Fruit fly (Drosophila melanogaster): ENCODE results near the gene CG7059.

CG7059 gene

dm6 chr3R:22410537-22411360 lies 21.2 kb downstream of the CG7059 start, which contains the start of the genes CG13850 and lqfR (continued):
- TF ChIP-seq Hsf (GFP tag; optimal IDR thresholded peaks at IDR 0.05): peak; percentile 80
- peak; percentile 54 for TF ChIP-seq emc (GFP tag; optimal IDR thresholded peaks at IDR 0.05)
- TF ChIP-seq Myb (GFP tag; optimal IDR thresholded peaks at IDR 0.05): peak; percentile 83
- no peak for TF ChIP-seq CG13287 (GFP tag; IDR thresholded peaks at IDR 0.05; ENCODE audit: partially characterized antibody)
- TF ChIP-seq yki (optimal IDR thresholded peaks at IDR 0.05): no peak
- TF ChIP-seq cg (GFP tag; optimal IDR thresholded peaks at IDR 0.05): no peak
- peak in 1 of 2 experiments; percentile 30 for TF ChIP-seq tll (GFP tag; optimal IDR thresholded peaks at IDR 0.05)
- 0 out of 3 replicates have a peak, but pooled peaks have one; percentile 38 for TF ChIP-seq CG2889 (GFP tag; IDR thresholded peaks at IDR 0.05)
- peak; percentile 68 for TF ChIP-seq trh (GFP tag; optimal IDR thresholded peaks at IDR 0.05)
- peak; percentile 78 for TF ChIP-seq ind (GFP tag; optimal IDR thresholded peaks at IDR 0.05)
- TF ChIP-seq CG2120 (GFP tag; optimal IDR thresholded peaks at IDR 0.05): peak; percentile 92
- no peak for TF ChIP-seq Jarid2 (GFP tag; optimal IDR thresholded peaks at IDR 0.05)
- peak; percentile 9 for TF ChIP-seq CG17802 (tag; optimal IDR thresholded peaks at IDR 0.05)
- TF ChIP-seq CG15073 (GFP tag; optimal IDR thresholded peaks at IDR 0.05): no peak
- peak; percentile 33; the same call in 1 of the 2 replicates for TF ChIP-seq ssp (GFP tag; IDR thresholded peaks at IDR 0.05)
- TF ChIP-seq az2 (GFP tag; optimal IDR thresholded peaks at IDR 0.05): peak; percentile 71
- TF ChIP-seq Fer1 (GFP tag; optimal IDR thresholded peaks at IDR 0.05): no peak
- no peak for TF ChIP-seq hb (GFP tag; IDR thresholded peaks at IDR 0.05; ENCODE audit: partially characterized antibody)
- peak; percentile 47 for TF ChIP-seq B-H2 (GFP tag; optimal IDR thresholded peaks at IDR 0.05)
- no peak for TF ChIP-seq CG11093 (GFP tag; IDR thresholded peaks at IDR 0.05)
- peak; percentile 64 for TF ChIP-seq lmd (GFP tag; IDR thresholded peaks at IDR 0.05)
- TF ChIP-seq CG9932 (GFP tag; IDR thresholded peaks at IDR 0.05): peak; percentile 87
- no peak for TF ChIP-seq CG12219 (GFP tag; optimal IDR thresholded peaks at IDR 0.05)
- TF ChIP-seq fu2 (GFP tag; optimal IDR thresholded peaks at IDR 0.05): peak; percentile 76
- TF ChIP-seq tgo (GFP tag; IDR thresholded peaks at IDR 0.05): peak; percentile 57; the same call in 2 of the 3 replicates
- TF ChIP-seq CG17328 (GFP tag; IDR thresholded peaks at IDR 0.05): no peak
- peak; percentile 64 for TF ChIP-seq CG33557 (GFP tag; optimal IDR thresholded peaks at IDR 0.05)
- TF ChIP-seq sd (tag; optimal IDR thresholded peaks at IDR 0.05): peak; percentile 45
- TF ChIP-seq pzg (GFP tag; optimal IDR thresholded peaks at IDR 0.05): peak; percentile 55
- peak; percentile 82 for TF ChIP-seq sob (GFP tag; IDR thresholded peaks at IDR 0.05)
- TF ChIP-seq CG34224 (GFP tag; IDR thresholded peaks at IDR 0.05; ENCODE audit: partially characterized antibody): no peak; the same call in 2 of the 3 replicates
- TF ChIP-seq danr (GFP tag; IDR thresholded peaks at IDR 0.05): no peak
- TF ChIP-seq CG10979 (tag; optimal IDR thresholded peaks at IDR 0.05): peak; percentile 55
- peak; percentile 21 for TF ChIP-seq CG3065 (GFP tag; optimal IDR thresholded peaks at IDR 0.05)
- peak; percentile 45 for TF ChIP-seq org-1 (GFP tag; optimal IDR thresholded peaks at IDR 0.05)
- TF ChIP-seq Dref (GFP tag; IDR thresholded peaks at IDR 0.05): peak; percentile 36; the same call in 1 of the 2 replicates
- no peak for TF ChIP-seq ash1 (GFP tag; optimal IDR thresholded peaks at IDR 0.05)
- no peak; the same call in 1 of the 2 replicates for TF ChIP-seq Ada2b (GFP tag; IDR thresholded peaks at IDR 0.05)
- TF ChIP-seq CG12744 (GFP tag; optimal IDR thresholded peaks at IDR 0.05): peak; percentile 60
- TF ChIP-seq CG11723 (GFP tag; optimal IDR thresholded peaks at IDR 0.05): peak; percentile 58
- TF ChIP-seq HHEX (GFP tag; optimal IDR thresholded peaks at IDR 0.05): peak; percentile 56
- TF ChIP-seq Lim3 (GFP tag; IDR thresholded peaks at IDR 0.05): no peak
- TF ChIP-seq CG14667 (GFP tag; IDR thresholded peaks at IDR 0.05): peak; percentile 25; the same call in 1 of the 2 replicates
- no peak for TF ChIP-seq eve (GFP tag; optimal IDR thresholded peaks at IDR 0.05)
- TF ChIP-seq H2.0 (GFP tag; IDR thresholded peaks at IDR 0.05): no peak; the same call in none of the 2 replicates
- no peak for TF ChIP-seq Dll (GFP tag; IDR thresholded peaks at IDR 0.05; ENCODE audit: partially characterized antibody)
- peak; percentile 60 for TF ChIP-seq gcm2 (GFP tag; optimal IDR thresholded peaks at IDR 0.05)
- TF ChIP-seq CG33213 (GFP tag; optimal IDR thresholded peaks at IDR 0.05): peak; percentile 47
- TF ChIP-seq vfl (GFP tag; optimal IDR thresholded peaks at IDR 0.05): peak; percentile 73
